Worm (Caenorhabditis elegans) whole organism, early embryonic: ENCODE measurements around the gene C35A5.3.

Experiments used
- B0310.2 ChIP-seq: sonication (generic microtip); optimal IDR thresholded peaks from 2 replicates; lab custom pipeline; 2016; ENCODE audit warnings: mild to moderate bottlenecking, missing genetic modification characterization, missing compliant biosample characterization
- F13C5.2 ChIP-seq: sonication (generic microtip); optimal IDR thresholded peaks from 2 replicates; lab custom pipeline; 2017; ENCODE audit warnings: mild to moderate bottlenecking, missing genetic modification characterization, inconsistent platforms, missing compliant biosample characterization
- aly-1 ChIP-seq: sonication (generic microtip); optimal IDR thresholded peaks from 2 replicates; lab custom pipeline; 2016; ENCODE audit warnings: missing genetic modification characterization, missing compliant biosample characterization
- ama-1 ChIP-seq: fragments of 150-350 bp; optimal IDR thresholded peaks from 2 replicates; lab custom pipeline; 2014
- ceh-13 ChIP-seq: fragments of 200-800 bp; sonication (Bioruptor generic); optimal IDR thresholded peaks from 2 replicates; lab custom pipeline; 2018; ENCODE audit warnings: mild to moderate bottlenecking, missing genetic modification characterization, missing compliant biosample characterization
- ceh-36 ChIP-seq: sonication (generic microtip); optimal IDR thresholded peaks from 2 replicates; lab custom pipeline; 2016; ENCODE audit warnings: missing genetic modification characterization, inconsistent platforms, missing compliant biosample characterization
- ets-7 ChIP-seq: sonication (generic microtip); optimal IDR thresholded peaks from 2 replicates; lab custom pipeline; 2016; ENCODE audit warnings: missing genotype, missing genetic modification characterization, missing compliant biosample characterization
- flt-1 ChIP-seq: fragments of 200-800 bp; sonication (Bioruptor generic); IDR thresholded peaks from 2 replicates; pipeline ENCODE4 v1.3.6; 2022; ENCODE audit warnings: missing genetic modification characterization, missing compliant biosample characterization
- hmbx-1 ChIP-seq: sonication (generic microtip); optimal IDR thresholded peaks from 2 replicates; lab custom pipeline; 2016; ENCODE audit warnings: mild to moderate bottlenecking, missing genetic modification characterization, missing compliant biosample characterization
- hmg-4 ChIP-seq: fragments of 200-800 bp; sonication (Bioruptor generic); optimal IDR thresholded peaks from 2 replicates; lab custom pipeline; 2018; ENCODE audit warnings: mild to moderate bottlenecking, missing genetic modification characterization, missing compliant biosample characterization
- hnd-1 ChIP-seq: sonication (generic microtip); optimal IDR thresholded peaks from 2 replicates; lab custom pipeline; 2016; ENCODE audit warnings: missing genetic modification characterization, missing compliant biosample characterization
- pes-1 ChIP-seq: fragments of 200-800 bp; sonication (Bioruptor generic); IDR thresholded peaks from 2 replicates; pipeline ENCODE4 v1.3.6; 2022; ENCODE audit warnings: missing genetic modification reagents, missing genetic modification characterization, missing compliant biosample characterization
- scrt-1 ChIP-seq: fragments of 200-800 bp; sonication (Bioruptor generic); IDR thresholded peaks from 2 replicates; pipeline ENCODE4 v1.3.6; 2022; ENCODE audit warnings: missing genetic modification characterization, missing compliant biosample characterization
- sea-1 ChIP-seq: fragments of 200-800 bp; sonication (Bioruptor generic); conservative IDR thresholded peaks from 2 replicates; pipeline ENCODE4 v1.3.6; 2022; ENCODE audit warnings: missing genetic modification characterization, missing compliant biosample characterization
- tbx-11 ChIP-seq: fragments of 200-800 bp; sonication (Bioruptor generic); IDR thresholded peaks from 2 replicates; pipeline ENCODE4 v1.3.6; 2022; ENCODE audit warnings: missing genetic modification characterization, missing compliant biosample characterization
- tbx-37 ChIP-seq: fragments of 200-800 bp; sonication (Bioruptor generic); conservative IDR thresholded peaks from 2 replicates; pipeline ENCODE4 v1.3.6; 2022; ENCODE audit warnings: missing genetic modification reagents, missing genetic modification characterization, missing compliant biosample characterization
- tra-4 ChIP-seq: sonication (generic microtip); optimal IDR thresholded peaks from 2 replicates; lab custom pipeline; 2017; ENCODE audit warnings: missing genetic modification characterization, missing compliant biosample characterization

C35A5.3 gene

DNA sequence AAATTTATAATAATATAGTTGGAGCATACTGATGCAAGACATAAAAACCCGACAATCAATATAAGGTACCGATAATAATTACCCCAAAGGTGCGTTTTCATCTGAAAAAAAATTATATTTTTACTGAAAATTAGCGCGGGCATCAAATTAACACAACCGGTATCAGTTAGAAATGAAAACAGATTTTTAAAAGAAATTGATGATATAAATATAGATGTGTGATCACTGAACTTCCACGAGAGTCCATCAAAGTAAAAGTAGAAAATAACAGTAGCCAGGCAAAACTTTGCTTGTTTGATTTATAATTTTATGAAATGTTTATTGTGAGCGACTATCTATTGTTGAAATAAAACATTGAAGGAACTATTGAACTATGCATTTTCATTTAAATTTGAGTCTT, at the start of gene C35A5.3:
Gene C35A5.3, minus strand, starts transcription at position 101 of the 400 bp plus-strand sequence.
- TF ChIP-seq ceh-36 = no peak
- TF ChIP-seq hnd-1 (tag; lab: Kevin White, UChicago) = no peak
- no peak for TF ChIP-seq aly-1 (tag; lab: Kevin White, UChicago)
- no peak for TF ChIP-seq ama-1 (lab: Kevin White, UChicago)
- no peak for TF ChIP-seq flt-1 (GFP tag; lab: Robert Waterston, UW)
- TF ChIP-seq hmbx-1 = no peak
- no peak for TF ChIP-seq pes-1 (GFP tag; lab: Robert Waterston, UW)
- TF ChIP-seq ets-7 (tag; lab: Kevin White, UChicago) = no peak
- no peak for TF ChIP-seq sea-1
- no peak for TF ChIP-seq F13C5.2 (tag; lab: Kevin White, UChicago)
- no peak for TF ChIP-seq hmg-4 (GFP tag; lab: Kevin White, UChicago)
- no peak for TF ChIP-seq tbx-37 (GFP tag; lab: Robert Waterston, UW)
- TF ChIP-seq tbx-11 = no peak
- TF ChIP-seq ceh-13 (GFP tag; lab: Kevin White, UChicago) = no peak
- no peak for TF ChIP-seq scrt-1 (GFP tag; lab: Robert Waterston, UW)
- TF ChIP-seq tra-4 = no peak
- no peak for TF ChIP-seq B0310.2

DNA sequence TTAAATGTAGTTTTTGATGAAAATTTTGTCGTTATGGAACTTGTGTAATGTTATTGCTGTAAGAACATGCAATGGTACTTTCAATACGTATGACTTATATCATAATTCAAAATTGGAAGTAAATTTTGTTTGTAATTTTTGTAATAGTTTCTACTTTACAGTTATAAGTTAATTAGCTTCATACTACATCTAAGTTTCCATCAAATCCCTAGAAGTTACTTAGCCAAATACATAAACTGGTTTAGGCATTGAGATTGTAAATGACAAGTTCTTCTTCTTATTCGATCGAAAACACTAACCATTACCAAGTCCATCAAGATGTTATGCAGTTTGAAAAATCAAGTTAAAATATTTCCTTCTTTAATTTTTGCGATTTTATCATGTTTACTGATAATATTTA, 48.5 kb upstream of the C35A5.3 start, which contains the start of gene F32G8.2:
Gene F32G8.2, plus strand, starts transcription at position 301 of the 400 bp plus-strand sequence.
- TF ChIP-seq flt-1 (GFP tag; lab: Robert Waterston, UW) (no peak), hmg-4 (GFP tag; lab: Kevin White, UChicago) (no peak), sea-1 (no peak), hmbx-1 (no peak), hnd-1 (tag; lab: Kevin White, UChicago) (no peak), scrt-1 (GFP tag; lab: Robert Waterston, UW) (no peak), ceh-13 (GFP tag; lab: Kevin White, UChicago) (no peak), ceh-36 (no peak), F13C5.2 (tag; lab: Kevin White, UChicago) (no peak), aly-1 (tag; lab: Kevin White, UChicago) (no peak), ama-1 (lab: Kevin White, UChicago) (no peak), tbx-11 (no peak), pes-1 (GFP tag; lab: Robert Waterston, UW) (no peak), ets-7 (tag; lab: Kevin White, UChicago) (no peak), tra-4 (no peak), B0310.2 (no peak), tbx-37 (GFP tag; lab: Robert Waterston, UW) (no peak)

DNA sequence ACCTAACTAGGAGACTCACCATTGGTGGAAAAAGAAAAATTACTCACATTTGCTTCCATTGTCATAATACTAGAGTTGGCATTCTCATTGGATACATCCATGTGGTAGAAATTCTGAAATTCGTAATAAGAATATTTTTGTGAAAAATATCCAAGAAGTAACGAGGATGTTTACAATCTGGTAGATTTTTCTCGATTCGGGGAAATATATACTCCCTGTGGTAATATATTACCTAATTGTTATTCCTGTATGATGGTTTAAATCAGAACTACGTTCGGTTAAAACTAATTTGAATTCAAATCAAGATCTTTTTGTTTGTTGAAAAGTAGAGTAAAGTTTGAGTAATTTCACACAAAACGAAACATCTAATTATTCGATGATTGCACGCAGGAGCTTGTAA, 47.8 kb upstream of the C35A5.3 start, which contains the start of gene srd-34:
Gene srd-34, minus strand, starts transcription at position 101 of the 400 bp plus-strand sequence.
- no peak for TF ChIP-seq hmg-4 (GFP tag; lab: Kevin White, UChicago)
- TF ChIP-seq B0310.2 = no peak
- no peak for TF ChIP-seq tbx-11
- no peak for TF ChIP-seq F13C5.2 (tag; lab: Kevin White, UChicago)
- no peak for TF ChIP-seq scrt-1 (GFP tag; lab: Robert Waterston, UW)
- TF ChIP-seq hnd-1 (tag; lab: Kevin White, UChicago) = no peak
- TF ChIP-seq aly-1 (tag; lab: Kevin White, UChicago) = no peak
- TF ChIP-seq tra-4 = no peak
- TF ChIP-seq pes-1 (GFP tag; lab: Robert Waterston, UW) = no peak
- TF ChIP-seq hmbx-1 = no peak
- TF ChIP-seq flt-1 (GFP tag; lab: Robert Waterston, UW) = no peak
- no peak for TF ChIP-seq ama-1 (lab: Kevin White, UChicago)
- TF ChIP-seq ets-7 (tag; lab: Kevin White, UChicago) = no peak
- no peak for TF ChIP-seq sea-1
- TF ChIP-seq ceh-13 (GFP tag; lab: Kevin White, UChicago) = no peak
- no peak for TF ChIP-seq tbx-37 (GFP tag; lab: Robert Waterston, UW)

DNA sequence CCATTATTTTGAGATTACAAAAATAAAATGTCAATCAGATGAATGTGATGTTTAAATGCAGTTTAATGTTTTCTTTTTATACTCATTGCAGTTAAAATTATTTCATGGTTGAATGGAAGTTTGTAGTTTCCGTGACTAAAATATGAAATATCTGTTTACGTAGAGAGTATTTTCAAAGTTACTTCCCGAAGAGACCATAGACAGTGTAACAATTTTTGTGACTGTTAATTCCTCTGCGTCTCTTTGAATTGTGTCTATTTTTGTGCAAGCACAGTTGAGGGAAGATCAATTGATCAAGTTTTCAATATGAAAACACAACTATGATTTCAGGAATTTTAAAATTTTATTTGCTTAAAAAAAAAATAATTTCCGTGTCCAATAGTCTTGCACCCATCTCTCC, 45.6 kb upstream of the C35A5.3 start, which contains the start of gene F25D1.5:
Gene F25D1.5, minus strand, starts transcription at position 35 of the 400 bp plus-strand sequence.
- TF ChIP-seq B0310.2 = no peak
- no peak for TF ChIP-seq scrt-1 (GFP tag; lab: Robert Waterston, UW)
- TF ChIP-seq tbx-37 (GFP tag; lab: Robert Waterston, UW) = no peak
- no peak for TF ChIP-seq ceh-36
- no peak for TF ChIP-seq F13C5.2 (tag; lab: Kevin White, UChicago)
- no peak for TF ChIP-seq hmbx-1
- no peak for TF ChIP-seq ama-1 (lab: Kevin White, UChicago)
- no peak for TF ChIP-seq hmg-4 (GFP tag; lab: Kevin White, UChicago)
- no peak for TF ChIP-seq sea-1
- TF ChIP-seq pes-1 (GFP tag; lab: Robert Waterston, UW) = no peak
- no peak for TF ChIP-seq flt-1 (GFP tag; lab: Robert Waterston, UW)
- no peak for TF ChIP-seq aly-1 (tag; lab: Kevin White, UChicago)
- no peak for TF ChIP-seq tra-4
- no peak for TF ChIP-seq ceh-13 (GFP tag; lab: Kevin White, UChicago)
- no peak for TF ChIP-seq ets-7 (tag; lab: Kevin White, UChicago)
- no peak for TF ChIP-seq tbx-11
- TF ChIP-seq hnd-1 (tag; lab: Kevin White, UChicago) = no peak

DNA sequence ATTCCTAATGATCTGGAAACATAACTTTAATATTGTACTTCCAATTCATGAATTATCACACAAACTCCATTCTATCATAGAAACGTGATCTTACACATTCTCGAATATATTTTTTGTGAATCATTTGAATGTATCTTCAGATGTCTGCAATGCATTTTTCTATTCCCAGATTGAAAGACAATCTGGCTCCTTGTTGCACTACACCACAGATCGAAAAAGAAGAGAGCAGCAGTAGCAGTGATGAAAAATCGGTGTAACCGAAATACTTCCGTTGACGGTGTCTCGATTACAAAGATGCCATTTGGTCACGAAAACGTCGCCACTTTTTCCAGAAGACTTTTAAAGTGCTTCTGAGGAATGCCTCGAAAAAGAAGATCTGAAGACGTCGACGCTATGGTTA, 38.8 kb upstream of the C35A5.3 start, which contains the start of gene degt-1:
Gene degt-1, plus strand, starts transcription at position 301 of the 400 bp plus-strand sequence.
- TF ChIP-seq ceh-36 (no peak), sea-1 (no peak)

DNA sequence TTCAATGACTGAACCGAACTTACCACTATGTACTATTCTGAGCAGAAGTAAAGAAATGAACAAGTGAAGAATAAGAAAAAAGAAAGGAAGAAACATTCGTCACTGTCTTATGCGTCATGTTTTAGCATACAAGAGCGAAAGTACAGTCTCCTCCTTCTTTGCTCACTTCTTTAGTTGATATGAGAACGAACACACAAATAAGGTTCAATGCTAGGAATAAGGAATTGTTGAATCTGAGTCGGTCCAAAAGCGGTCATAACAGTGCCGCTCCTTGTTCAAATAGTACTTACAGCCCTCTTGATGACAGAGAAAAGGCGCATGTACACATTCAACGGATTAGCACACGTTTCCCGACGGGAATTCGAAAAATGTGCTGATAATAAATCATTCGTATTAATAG, 37.9 kb upstream of the C35A5.3 start, which contains the start of gene F25D1.8:
Gene F25D1.8, plus strand, starts transcription at position 301 of the 400 bp plus-strand sequence.
- TF ChIP-seq ets-7 (tag; lab: Kevin White, UChicago) (no peak), ceh-13 (GFP tag; lab: Kevin White, UChicago) (no peak), tbx-37 (GFP tag; lab: Robert Waterston, UW) (no peak), flt-1 (GFP tag; lab: Robert Waterston, UW) (no peak), pes-1 (GFP tag; lab: Robert Waterston, UW) (no peak), F13C5.2 (tag; lab: Kevin White, UChicago) (no peak), B0310.2 (no peak), tra-4 (no peak), hmg-4 (GFP tag; lab: Kevin White, UChicago) (no peak), tbx-11 (no peak), sea-1 (no peak), hmbx-1 (no peak), ama-1 (lab: Kevin White, UChicago) (no peak), ceh-36 (no peak), hnd-1 (tag; lab: Kevin White, UChicago) (no peak), scrt-1 (GFP tag; lab: Robert Waterston, UW) (no peak), aly-1 (tag; lab: Kevin White, UChicago) (no peak)

DNA sequence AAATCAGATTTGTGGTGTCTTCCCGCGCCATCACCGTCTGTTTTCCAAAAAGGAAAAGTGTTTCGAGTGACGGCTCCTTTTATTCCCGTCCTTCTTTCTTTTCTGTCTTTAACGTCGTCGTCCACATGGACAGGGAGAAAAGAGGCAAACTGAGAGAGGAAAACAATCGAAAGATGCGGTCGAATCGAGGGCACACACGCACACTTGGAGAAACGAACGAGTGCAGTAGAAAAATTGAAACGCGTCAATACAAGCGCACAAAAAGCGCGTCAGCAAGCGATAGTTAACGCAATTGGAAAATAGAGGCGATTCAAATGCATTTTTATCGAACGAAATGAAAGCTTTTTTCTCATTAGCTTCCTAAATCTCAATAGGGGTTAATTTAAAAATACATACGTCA, 35.6 kb upstream of the C35A5.3 start:
- no peak for TF ChIP-seq flt-1 (GFP tag; lab: Robert Waterston, UW)
- TF ChIP-seq hmbx-1 = no peak
- TF ChIP-seq ets-7 (tag; lab: Kevin White, UChicago) = no peak
- peak; percentile 11 for TF ChIP-seq F13C5.2 (tag; lab: Kevin White, UChicago)
- no peak for TF ChIP-seq ama-1 (lab: Kevin White, UChicago)
- TF ChIP-seq scrt-1 (GFP tag; lab: Robert Waterston, UW) = no peak
- peak; percentile 50 for TF ChIP-seq hmg-4 (GFP tag; lab: Kevin White, UChicago)
- TF ChIP-seq B0310.2 = no peak
